Fruit fly (Drosophila melanogaster): ENCODE results near the gene Pex12.
A peak's percentile ranks its signal among the peaks of the same experiment; 100 is the strongest.

Pex12 gene

dm6 chr2L:866950-867744 is 51.4 kb downstream of the Pex12 start (continued):
- TF ChIP-seq CG10321 (GFP tag; IDR thresholded peaks at IDR 0.05) (peak; percentile 95), Hsf (GFP tag; optimal IDR thresholded peaks at IDR 0.05) (peak; percentile 92), z (GFP tag; IDR thresholded peaks at IDR 0.05) (no peak), insv (GFP tag; optimal IDR thresholded peaks at IDR 0.05) (peak in 1 of 2 experiments; percentile 18), CG34224 (GFP tag; IDR thresholded peaks at IDR 0.05; ENCODE audit: partially characterized antibody) (no peak), disco-r (GFP tag; optimal IDR thresholded peaks at IDR 0.05) (peak; percentile 84), Lim3 (GFP tag; IDR thresholded peaks at IDR 0.05) (peak; percentile 79), CG31224 (GFP tag; IDR thresholded peaks at IDR 0.05) (peak; percentile 90), lov (optimal IDR thresholded peaks at IDR 0.05) (no peak), lov (GFP tag; IDR thresholded peaks at IDR 0.05) (peak; percentile 95), CG12236 (GFP tag; optimal IDR thresholded peaks at IDR 0.05) (peak; percentile 70), CG6854 (GFP tag; optimal IDR thresholded peaks at IDR 0.05) (peak; percentile 78), ranshi (GFP tag; IDR thresholded peaks at IDR 0.05) (peak; percentile 94), lmd (GFP tag; IDR thresholded peaks at IDR 0.05) (peak; percentile 95), Spps (tag; optimal IDR thresholded peaks at IDR 0.05) (peak; percentile 75), ara (GFP tag; IDR thresholded peaks at IDR 0.05) (peak; percentile 95), CG15514 (GFP tag; optimal IDR thresholded peaks at IDR 0.05) (peak; percentile 89), Nf-YA (GFP tag; IDR thresholded peaks at IDR 0.05) (peak; percentile 88), bigmax (GFP tag; optimal IDR thresholded peaks at IDR 0.05) (peak; percentile 26), CG7556 (GFP tag; optimal IDR thresholded peaks at IDR 0.05) (peak; percentile 90), otp (GFP tag; IDR thresholded peaks at IDR 0.05) (peak; percentile 93), CG7271 (tag; optimal IDR thresholded peaks at IDR 0.05) (peak; percentile 28), gsb-n (tag; optimal IDR thresholded peaks at IDR 0.05) (peak; percentile 87), CG11723 (GFP tag; optimal IDR thresholded peaks at IDR 0.05) (peak; percentile 80), ewg (GFP tag; optimal IDR thresholded peaks at IDR 0.05) (peak; percentile 71), CG11247 (GFP tag; IDR thresholded peaks at IDR 0.05) (peak; percentile 95), CG9876 (GFP tag; optimal IDR thresholded peaks at IDR 0.05) (peak; percentile 53), CG31441 (GFP tag; IDR thresholded peaks at IDR 0.05) (peak; percentile 88), CG9215 (GFP tag; IDR thresholded peaks at IDR 0.05) (peak; percentile 93), grn (GFP tag; optimal IDR thresholded peaks at IDR 0.05) (no peak), CG7786 (GFP tag; optimal IDR thresholded peaks at IDR 0.05) (peak; percentile 88), nau (GFP tag; optimal IDR thresholded peaks at IDR 0.05) (peak; percentile 74), CG6813 (GFP tag; optimal IDR thresholded peaks at IDR 0.05) (peak; percentile 91), Gsc (GFP tag; IDR thresholded peaks at IDR 0.05) (peak; percentile 83), HHEX (GFP tag; optimal IDR thresholded peaks at IDR 0.05) (peak; percentile 84), Med (GFP tag) (peak; percentile 99), al (GFP tag; IDR thresholded peaks at IDR 0.05) (peak; percentile 92), CG10959 (GFP tag; IDR thresholded peaks at IDR 0.05) (peak; percentile 91), nerfin-2 (GFP tag; IDR thresholded peaks at IDR 0.05; ENCODE audit: partially characterized antibody) (no peak), CG6791 (GFP tag; IDR thresholded peaks at IDR 0.05; ENCODE audit: partially characterized antibody) (no peak), CG2889 (GFP tag; IDR thresholded peaks at IDR 0.05) (peak; percentile 91), CG17568 (GFP tag; optimal IDR thresholded peaks at IDR 0.05) (peak; percentile 88), da (GFP tag; optimal IDR thresholded peaks at IDR 0.05) (no peak), ken (GFP tag; IDR thresholded peaks at IDR 0.05) (peak; percentile 94), NFAT (GFP tag; IDR thresholded peaks at IDR 0.05) (peak; percentile 97), her (GFP tag; optimal IDR thresholded peaks at IDR 0.05) (peak; percentile 82), CG14860 (GFP tag; IDR thresholded peaks at IDR 0.05; ENCODE audit: partially characterized antibody) (no peak), CG14441 (GFP tag; IDR thresholded peaks at IDR 0.05) (peak; percentile 97), eve (GFP tag; optimal IDR thresholded peaks at IDR 0.05) (no peak), Oli (tag; optimal IDR thresholded peaks at IDR 0.05) (peak; percentile 94)
